Worm (Caenorhabditis elegans) whole organism, L1 larva: ENCODE data around the gene nlp-29.

Experiments used
- C04F5.9 ChIP-seq: sonication (generic microtip); optimal IDR thresholded peaks from 2 replicates; lab custom pipeline; 2016; ENCODE audit warnings: missing genetic modification characterization, missing compliant biosample characterization
- C16A3.4 ChIP-seq: fragments of 150-350 bp; optimal IDR thresholded peaks from 2 replicates; lab custom pipeline; 2014; ENCODE audit warnings: missing biosample characterization, missing genetic modification characterization
- C34B4.2 ChIP-seq: sonication (generic microtip); optimal IDR thresholded peaks from 2 replicates; lab custom pipeline; 2017; ENCODE audit warnings: mild to moderate bottlenecking, missing genetic modification characterization, missing compliant biosample characterization
- Y116A8C.19 ChIP-seq: sonication (generic microtip); optimal IDR thresholded peaks from 2 replicates; lab custom pipeline; 2016; ENCODE audit warnings: missing compliant biosample characterization, missing genetic modification characterization, borderline replicate concordance
- alr-1 ChIP-seq: fragments of 200-800 bp; sonication (Bioruptor generic); optimal IDR thresholded peaks from 2 replicates; lab custom pipeline; 2018; ENCODE audit warnings: borderline replicate concordance, mild to moderate bottlenecking, missing genetic modification characterization, missing compliant biosample characterization
- aly-2 ChIP-seq: fragments of 150-350 bp; optimal IDR thresholded peaks from 2 replicates; lab custom pipeline; 2014; ENCODE audit warnings: missing biosample characterization, missing genetic modification characterization
- ama-1 ChIP-seq: fragments of 150-350 bp; optimal IDR thresholded peaks from 2 replicates; lab custom pipeline; 2014
- dpl-1 ChIP-seq, 3 experiments: fragments of 150-350 bp in 2 of 3; sonication (generic microtip) in 1 of 3; optimal IDR thresholded peaks; 2 replicates each; lab custom pipeline; 2014 to 2017; ENCODE audit warnings: missing biosample characterization in 3 of 3, missing genetic modification characterization in 3 of 3, missing genetic modification reagents in 3 of 3
- efl-1 ChIP-seq, 4 experiments: fragments of 150-350 bp; optimal IDR thresholded peaks in 3 of 4; peaks in 1 of 4; 1 replicate in 1 of 4; 2 replicates in 3 of 4; lab custom pipeline; 2014; ENCODE audit warnings: missing biosample characterization in 2 of 4, missing genetic modification characterization in 2 of 4, missing genetic modification reagents in 2 of 4
- efl-3 ChIP-seq: fragments of 200-800 bp; sonication (Bioruptor generic); optimal IDR thresholded peaks from 2 replicates; lab custom pipeline; 2018; ENCODE audit warnings: mild to moderate bottlenecking, missing genetic modification characterization, missing compliant biosample characterization
- egl-27 ChIP-seq, 2 experiments: fragments of 150-350 bp in 1 of 2; sonication (generic microtip); optimal IDR thresholded peaks; 3 replicates each; lab custom pipeline; 2017 to 2018; ENCODE audit warnings: missing biosample characterization in 2 of 2, missing genetic modification characterization in 2 of 2, missing genetic modification reagents in 2 of 2
- elt-2 ChIP-seq: sonication (generic microtip); optimal IDR thresholded peaks from 2 replicates; lab custom pipeline; 2016; ENCODE audit warnings: missing genetic modification characterization, mild to moderate bottlenecking, inconsistent platforms, missing compliant biosample characterization, missing genetic modification reagents
- elt-3 ChIP-seq, 6 experiments: fragments of 150-350 bp in 1 of 6; sonication (generic microtip); optimal IDR thresholded peaks; 2 replicates each; lab custom pipeline; 2017 to 2018; ENCODE audit warnings: missing biosample characterization in 6 of 6, missing genetic modification characterization in 6 of 6, inconsistent platforms in 1 of 6
- fkh-8 ChIP-seq: sonication (generic microtip); optimal IDR thresholded peaks from 2 replicates; lab custom pipeline; 2016; ENCODE audit warnings: mild to moderate bottlenecking, missing genetic modification characterization, missing compliant biosample characterization
- grh-1 ChIP-seq: fragments of 200-800 bp; sonication (Bioruptor generic); IDR thresholded peaks from 2 replicates; pipeline ENCODE4 v1.3.6; 2022; ENCODE audit warnings: missing genetic modification reagents, missing genetic modification characterization, missing compliant biosample characterization
- hpl-2 ChIP-seq: fragments of 150-350 bp; optimal IDR thresholded peaks from 2 replicates; lab custom pipeline; 2014; ENCODE audit warnings: missing biosample characterization, missing genetic modification reagents, missing genetic modification characterization
- irx-1 ChIP-seq: sonication (generic microtip); optimal IDR thresholded peaks from 2 replicates; lab custom pipeline; 2016; ENCODE audit warnings: missing genetic modification characterization, missing compliant biosample characterization
- isw-1 ChIP-seq: fragments of 200-800 bp; sonication (Bioruptor generic); IDR thresholded peaks from 2 replicates; pipeline ENCODE4 v1.3.6; 2022; ENCODE audit warnings: missing genetic modification characterization, missing compliant biosample characterization
- lin-14 ChIP-seq: fragments of 200-800 bp; sonication (Bioruptor generic); optimal IDR thresholded peaks from 2 replicates; lab custom pipeline; 2018; ENCODE audit warnings: mild to moderate bottlenecking, missing genetic modification characterization, moderate library complexity, missing compliant biosample characterization
- lin-15B ChIP-seq: fragments of 150-350 bp; sonication (generic microtip); optimal IDR thresholded peaks from 3 replicates; lab custom pipeline; 2014; ENCODE audit warnings: missing biosample characterization, missing genetic modification characterization
- mab-9 ChIP-seq: fragments of 200-800 bp; sonication (Bioruptor generic); IDR thresholded peaks from 2 replicates; pipeline ENCODE4 v1.3.6; 2022; ENCODE audit warnings: missing genetic modification reagents, missing genetic modification characterization, missing compliant biosample characterization
- mdl-1 ChIP-seq, 2 experiments: fragments of 150-350 bp; optimal IDR thresholded peaks; 2 replicates each; lab custom pipeline; 2014 to 2017; ENCODE audit warnings: missing biosample characterization in 2 of 2, missing genetic modification characterization in 2 of 2, inconsistent platforms in 1 of 2
- mep-1 ChIP-seq: fragments of 150-350 bp; optimal IDR thresholded peaks from 2 replicates; lab custom pipeline; 2014; ENCODE audit warnings: missing biosample characterization, missing genetic modification characterization
- nhr-11 ChIP-seq: fragments of 150-350 bp; optimal IDR thresholded peaks from 2 replicates; lab custom pipeline; 2014; ENCODE audit warnings: missing biosample characterization, missing genetic modification characterization
- nhr-12 ChIP-seq: sonication (generic microtip); optimal IDR thresholded peaks from 2 replicates; lab custom pipeline; 2017; ENCODE audit warnings: missing biosample characterization, missing genetic modification characterization
- nhr-20 ChIP-seq: sonication (generic microtip); optimal IDR thresholded peaks from 2 replicates; lab custom pipeline; 2016; ENCODE audit warnings: mild to moderate bottlenecking, missing genetic modification characterization, missing compliant biosample characterization
- nhr-47 ChIP-seq: sonication (generic microtip); optimal IDR thresholded peaks from 2 replicates; lab custom pipeline; 2016; ENCODE audit warnings: mild to moderate bottlenecking, missing genetic modification characterization, moderate library complexity, missing compliant biosample characterization
- nhr-71 ChIP-seq: sonication (generic microtip); optimal IDR thresholded peaks from 2 replicates; lab custom pipeline; 2016; ENCODE audit warnings: mild to moderate bottlenecking, missing genetic modification characterization, moderate library complexity, missing compliant biosample characterization
- nhr-76 ChIP-seq: sonication (generic microtip); optimal IDR thresholded peaks from 2 replicates; lab custom pipeline; 2017; ENCODE audit warnings: missing biosample characterization, missing genetic modification characterization
- pqm-1 ChIP-seq: sonication (generic microtip); optimal IDR thresholded peaks from 3 replicates; lab custom pipeline; 2017; ENCODE audit warnings: missing biosample characterization, missing genetic modification characterization
- snpc-4 ChIP-seq: fragments of 150-350 bp; optimal IDR thresholded peaks from 2 replicates; lab custom pipeline; 2014; ENCODE audit warnings: missing biosample characterization, missing genetic modification characterization
- snu-23 ChIP-seq: sonication (generic microtip); optimal IDR thresholded peaks from 2 replicates; lab custom pipeline; 2016; ENCODE audit warnings: missing genetic modification characterization, missing compliant biosample characterization
- sox-4 ChIP-seq: sonication (generic microtip); optimal IDR thresholded peaks from 2 replicates; lab custom pipeline; 2016; ENCODE audit warnings: missing genetic modification characterization, missing compliant biosample characterization
- sup-37 ChIP-seq: fragments of 200-800 bp; sonication (Bioruptor generic); optimal IDR thresholded peaks from 2 replicates; lab custom pipeline; 2018; ENCODE audit warnings: mild to moderate bottlenecking, missing genetic modification characterization, missing compliant biosample characterization
- unc-130 ChIP-seq: fragments of 150-350 bp; optimal IDR thresholded peaks from 2 replicates; lab custom pipeline; 2017; ENCODE audit warnings: missing biosample characterization, missing genetic modification characterization, inconsistent platforms
- unc-86 ChIP-seq: sonication (generic microtip); optimal IDR thresholded peaks from 2 replicates; lab custom pipeline; 2016; ENCODE audit warnings: missing genetic modification characterization, missing compliant biosample characterization
- vab-15 ChIP-seq: sonication (generic microtip); optimal IDR thresholded peaks from 2 replicates; lab custom pipeline; 2017; ENCODE audit warnings: missing genotype, mild to moderate bottlenecking, missing genetic modification characterization, missing compliant biosample characterization
- xbp-1 ChIP-seq: sonication (generic microtip); optimal IDR thresholded peaks from 2 replicates; lab custom pipeline; 2016; ENCODE audit warnings: missing genetic modification characterization, missing compliant biosample characterization
- zag-1 ChIP-seq: fragments of 150-350 bp; optimal IDR thresholded peaks from 2 replicates; lab custom pipeline; 2014; ENCODE audit warnings: missing biosample characterization, missing genetic modification characterization

The nlp-29 gene

ce11 chrV:4007927-4008326, 23.7 kb downstream of the nlp-29 start, which contains the start of gene srh-7:
TSS of gene srh-7 (plus strand) at chrV:4008227.
- TF ChIP-seq C34B4.2 (tag; lab: Kevin White, UChicago) (no peak), irx-1 (no peak), elt-3 (tag; optimal IDR thresholded peaks at IDR 0.05; lab: Kevin White, UChicago) (no peak), xbp-1 (no peak), mep-1 (tag; lab: Kevin White, UChicago) (no peak), nhr-76 (tag; lab: Kevin White, UChicago) (no peak), hpl-2 (GFP tag; lab: Kevin White, UChicago) (no peak), nhr-20 (tag; lab: Kevin White, UChicago) (no peak), nhr-71 (tag; lab: Kevin White, UChicago) (no peak), alr-1 (tag; lab: Kevin White, UChicago) (no peak), nhr-11 (tag; lab: Kevin White, UChicago) (no peak), efl-3 (GFP tag; lab: Kevin White, UChicago) (no peak), dpl-1 (GFP tag; optimal IDR thresholded peaks at IDR 0.05; lab: Kevin White, UChicago) (no peak), aly-2 (tag; lab: Kevin White, UChicago) (no peak), unc-130 (tag; lab: Kevin White, UChicago) (no peak), zag-1 (tag; lab: Kevin White, UChicago) (no peak), fkh-8 (tag; lab: Kevin White, UChicago) (no peak), grh-1 (GFP tag; lab: Robert Waterston, UW) (no peak)
- TF ChIP-seq, all 84 proteins: peak for 0

ce11 chrV:4010170-4010569, 25.9 kb downstream of the nlp-29 start, which contains the start of gene srh-4:
TSS of gene srh-4 (plus strand) at chrV:4010470.
- TF ChIP-seq dpl-1 (GFP tag; optimal IDR thresholded peaks at IDR 0.05; lab: Kevin White, UChicago) = no peak
- no peak for TF ChIP-seq efl-3 (GFP tag; lab: Kevin White, UChicago)
- no peak for TF ChIP-seq vab-15
- TF ChIP-seq fkh-8 (tag; lab: Kevin White, UChicago) = no peak
- no peak for TF ChIP-seq snu-23
- no peak for TF ChIP-seq ama-1 (lab: Kevin White, UChicago)
- no peak for TF ChIP-seq pqm-1 (tag; lab: Kevin White, UChicago)
- TF ChIP-seq xbp-1 = no peak
- TF ChIP-seq nhr-20 (tag; lab: Kevin White, UChicago) = no peak
- TF ChIP-seq lin-14 (GFP tag; lab: Kevin White, UChicago) = no peak
- TF ChIP-seq unc-86 = no peak
- TF ChIP-seq snpc-4 (tag; lab: Kevin White, UChicago) = no peak
- TF ChIP-seq, all 84 proteins: peak for 0

- TF ChIP-seq egl-27 (tag; optimal IDR thresholded peaks at IDR 0.05; lab: Kevin White, UChicago) (no peak), snu-23 (no peak), sox-4 (tag; lab: Kevin White, UChicago) (no peak), mab-9 (GFP tag; lab: Robert Waterston, UW) (no peak), fkh-8 (tag; lab: Kevin White, UChicago) (no peak), C16A3.4 (tag; lab: Kevin White, UChicago) (no peak), nhr-47 (no peak), efl-1 (optimal IDR thresholded peaks at IDR 0.05; lab: Kevin White, UChicago) (no peak), efl-1 (GFP tag; optimal IDR thresholded peaks at IDR 0.05 in 1 of 2; lab: Kevin White, UChicago) (no peak), lin-15B (no peak), C04F5.9 (tag; lab: Kevin White, UChicago) (no peak), C34B4.2 (tag; lab: Kevin White, UChicago) (no peak), pqm-1 (tag; lab: Kevin White, UChicago) (no peak), sup-37 (GFP tag; lab: Kevin White, UChicago) (no peak), nhr-20 (tag; lab: Kevin White, UChicago) (no peak), nhr-12 (tag; lab: Kevin White, UChicago) (no peak), Y116A8C.19 (tag; lab: Kevin White, UChicago) (no peak), nhr-76 (tag; lab: Kevin White, UChicago) (no peak), isw-1 (GFP tag; lab: Robert Waterston, UW) (no peak), mdl-1 (tag; optimal IDR thresholded peaks at IDR 0.05; lab: Kevin White, UChicago) (no peak), elt-2 (no peak)
Measured at ce11 chrV:4016780-4017179, 32.6 kb downstream of the nlp-29 start, which contains the start of gene srw-89. TSS of gene srw-89 (plus strand) at chrV:4017080.
